Worm (Caenorhabditis elegans) whole organism, early embryonic: ENCODE data around the gene Y47D3B.3.
A peak's percentile ranks its signal among the peaks of the same experiment; 100 is the strongest.

Experiments used
- B0310.2 ChIP-seq: sonication (generic microtip); optimal IDR thresholded peaks from 2 replicates; lab custom pipeline; 2016; ENCODE audit warnings: mild to moderate bottlenecking, missing genetic modification characterization, missing compliant biosample characterization
- F13C5.2 ChIP-seq: sonication (generic microtip); optimal IDR thresholded peaks from 2 replicates; lab custom pipeline; 2017; ENCODE audit warnings: mild to moderate bottlenecking, missing genetic modification characterization, inconsistent platforms, missing compliant biosample characterization
- aly-1 ChIP-seq: sonication (generic microtip); optimal IDR thresholded peaks from 2 replicates; lab custom pipeline; 2016; ENCODE audit warnings: missing genetic modification characterization, missing compliant biosample characterization
- ama-1 ChIP-seq: fragments of 150-350 bp; optimal IDR thresholded peaks from 2 replicates; lab custom pipeline; 2014
- ceh-13 ChIP-seq: fragments of 200-800 bp; sonication (Bioruptor generic); optimal IDR thresholded peaks from 2 replicates; lab custom pipeline; 2018; ENCODE audit warnings: mild to moderate bottlenecking, missing genetic modification characterization, missing compliant biosample characterization
- ceh-36 ChIP-seq: sonication (generic microtip); optimal IDR thresholded peaks from 2 replicates; lab custom pipeline; 2016; ENCODE audit warnings: missing genetic modification characterization, inconsistent platforms, missing compliant biosample characterization
- ets-7 ChIP-seq: sonication (generic microtip); optimal IDR thresholded peaks from 2 replicates; lab custom pipeline; 2016; ENCODE audit warnings: missing genotype, missing genetic modification characterization, missing compliant biosample characterization
- flt-1 ChIP-seq: fragments of 200-800 bp; sonication (Bioruptor generic); IDR thresholded peaks from 2 replicates; pipeline ENCODE4 v1.3.6; 2022; ENCODE audit warnings: missing genetic modification characterization, missing compliant biosample characterization
- hmbx-1 ChIP-seq: sonication (generic microtip); optimal IDR thresholded peaks from 2 replicates; lab custom pipeline; 2016; ENCODE audit warnings: mild to moderate bottlenecking, missing genetic modification characterization, missing compliant biosample characterization
- hmg-4 ChIP-seq: fragments of 200-800 bp; sonication (Bioruptor generic); optimal IDR thresholded peaks from 2 replicates; lab custom pipeline; 2018; ENCODE audit warnings: mild to moderate bottlenecking, missing genetic modification characterization, missing compliant biosample characterization
- hnd-1 ChIP-seq: sonication (generic microtip); optimal IDR thresholded peaks from 2 replicates; lab custom pipeline; 2016; ENCODE audit warnings: missing genetic modification characterization, missing compliant biosample characterization
- pes-1 ChIP-seq: fragments of 200-800 bp; sonication (Bioruptor generic); IDR thresholded peaks from 2 replicates; pipeline ENCODE4 v1.3.6; 2022; ENCODE audit warnings: missing genetic modification reagents, missing genetic modification characterization, missing compliant biosample characterization
- scrt-1 ChIP-seq: fragments of 200-800 bp; sonication (Bioruptor generic); IDR thresholded peaks from 2 replicates; pipeline ENCODE4 v1.3.6; 2022; ENCODE audit warnings: missing genetic modification characterization, missing compliant biosample characterization
- sea-1 ChIP-seq: fragments of 200-800 bp; sonication (Bioruptor generic); conservative IDR thresholded peaks from 2 replicates; pipeline ENCODE4 v1.3.6; 2022; ENCODE audit warnings: missing genetic modification characterization, missing compliant biosample characterization
- tbx-11 ChIP-seq: fragments of 200-800 bp; sonication (Bioruptor generic); IDR thresholded peaks from 2 replicates; pipeline ENCODE4 v1.3.6; 2022; ENCODE audit warnings: missing genetic modification characterization, missing compliant biosample characterization
- tbx-37 ChIP-seq: fragments of 200-800 bp; sonication (Bioruptor generic); conservative IDR thresholded peaks from 2 replicates; pipeline ENCODE4 v1.3.6; 2022; ENCODE audit warnings: missing genetic modification reagents, missing genetic modification characterization, missing compliant biosample characterization
- tra-4 ChIP-seq: sonication (generic microtip); optimal IDR thresholded peaks from 2 replicates; lab custom pipeline; 2017; ENCODE audit warnings: missing genetic modification characterization, missing compliant biosample characterization

The Y47D3B.3 gene

DNA sequence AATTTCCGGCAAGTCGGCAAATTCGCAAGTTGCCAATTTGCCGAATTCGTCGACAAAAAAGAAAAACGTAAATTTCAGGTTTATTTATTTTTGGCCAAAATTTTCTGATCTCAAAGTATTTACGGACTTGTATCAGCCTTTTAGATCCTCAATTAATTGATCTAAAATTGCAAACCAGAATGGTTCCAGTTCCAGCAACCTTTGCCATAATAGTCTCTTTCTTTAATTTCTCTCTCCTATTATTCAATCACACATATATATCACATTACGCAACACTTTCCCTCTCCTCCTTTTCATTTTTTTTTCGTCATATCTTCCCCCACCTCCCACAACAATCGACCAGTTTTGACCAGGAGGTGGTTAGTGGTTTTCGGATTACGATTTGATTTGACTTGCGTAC, at the start of gene Y47D3B.3:
Gene Y47D3B.3 (plus strand): TSS at position 301 of the 400 bp plus-strand sequence.
- TF ChIP-seq hmbx-1 (tag; lab: Kevin White, UChicago) (no peak), tbx-11 (no peak), F13C5.2 (tag; lab: Kevin White, UChicago) (no peak), tbx-37 (GFP tag; lab: Robert Waterston, UW) (no peak), pes-1 (GFP tag; lab: Robert Waterston, UW) (no peak)

DNA sequence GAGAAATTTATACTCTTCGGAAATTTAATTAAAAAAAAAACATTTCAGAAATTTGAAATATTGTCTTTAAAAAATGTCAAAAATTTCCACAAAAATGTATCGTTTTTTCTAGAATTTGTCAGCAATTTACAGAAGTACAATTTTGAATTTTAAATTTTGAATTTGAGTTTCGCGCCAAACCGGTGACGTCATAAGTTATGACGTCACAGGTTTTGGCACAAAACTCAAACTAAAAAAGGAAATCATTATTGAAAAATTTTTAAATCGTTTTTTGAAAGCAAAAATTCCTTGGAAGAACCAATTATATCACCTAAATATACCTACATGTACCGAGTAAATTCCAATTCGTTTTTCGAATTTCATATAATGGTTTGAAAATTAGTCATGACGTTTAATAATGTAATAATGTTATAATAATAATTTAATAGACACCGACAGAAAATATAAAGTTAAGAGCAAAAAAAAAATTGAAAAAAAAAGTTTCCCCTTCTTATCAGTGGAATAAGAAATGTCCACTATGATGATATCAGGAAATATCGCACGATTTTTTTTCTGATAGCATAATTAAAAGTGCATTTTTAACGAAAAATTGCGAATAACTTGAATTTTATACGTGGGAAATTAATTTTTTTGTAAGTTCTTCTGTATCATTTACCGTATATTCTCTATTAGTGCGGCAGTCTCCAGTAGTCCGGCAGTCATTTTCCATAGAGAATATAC, 47.3 kb upstream of the Y47D3B.3 start:
- no peak for TF ChIP-seq sea-1 (GFP tag; lab: Robert Waterston, UW)
- no peak for TF ChIP-seq tbx-11
- TF ChIP-seq hmbx-1 (tag; lab: Kevin White, UChicago) = no peak
- TF ChIP-seq pes-1 (GFP tag; lab: Robert Waterston, UW) = no peak
- TF ChIP-seq hnd-1 = no peak
- no peak for TF ChIP-seq aly-1 (tag; lab: Kevin White, UChicago)
- TF ChIP-seq ama-1 (lab: Kevin White, UChicago) = no peak
- no peak for TF ChIP-seq ceh-36 (tag; lab: Kevin White, UChicago)
- no peak for TF ChIP-seq flt-1 (GFP tag; lab: Robert Waterston, UW)
- TF ChIP-seq hmg-4 = no peak
- no peak for TF ChIP-seq tbx-37 (GFP tag; lab: Robert Waterston, UW)

ce11 chrIII:11352840-11353239, 44.8 kb upstream of the Y47D3B.3 start:
- TF ChIP-seq flt-1 (GFP tag; lab: Robert Waterston, UW) = peak; percentile 45; the same call in 1 of the 2 replicates
- peak; percentile 57; the same call in 1 of the 2 replicates for TF ChIP-seq tbx-11
- no peak for TF ChIP-seq sea-1 (GFP tag; lab: Robert Waterston, UW)
- TF ChIP-seq tbx-37 (GFP tag; lab: Robert Waterston, UW) = no peak
- TF ChIP-seq ceh-13 (GFP tag; lab: Kevin White, UChicago) = no peak
- TF ChIP-seq ceh-36 (tag; lab: Kevin White, UChicago) = no peak
- TF ChIP-seq F13C5.2 (tag; lab: Kevin White, UChicago) = no peak
- no peak for TF ChIP-seq scrt-1 (GFP tag; lab: Robert Waterston, UW)
- TF ChIP-seq tra-4 = no peak
- TF ChIP-seq hmbx-1 (tag; lab: Kevin White, UChicago) = no peak
- no peak for TF ChIP-seq hmg-4
- TF ChIP-seq ets-7 (tag; lab: Kevin White, UChicago) = no peak
- TF ChIP-seq ama-1 (lab: Kevin White, UChicago) = no peak
- no peak for TF ChIP-seq aly-1 (tag; lab: Kevin White, UChicago)
- peak; percentile 63 for TF ChIP-seq pes-1 (GFP tag; lab: Robert Waterston, UW)
- no peak for TF ChIP-seq hnd-1
- no peak for TF ChIP-seq B0310.2

- TF ChIP-seq ceh-36 (tag; lab: Kevin White, UChicago) = no peak
- TF ChIP-seq flt-1 (GFP tag; lab: Robert Waterston, UW) = 0 out of 2 replicates have a peak, but pooled peaks have one; percentile 8
- TF ChIP-seq tra-4 = no peak
- TF ChIP-seq tbx-37 (GFP tag; lab: Robert Waterston, UW) = 0 out of 2 replicates have a peak, but pooled peaks have one; percentile 41
- TF ChIP-seq pes-1 (GFP tag; lab: Robert Waterston, UW) = peak; percentile 66; the same call in 1 of the 2 replicates
- TF ChIP-seq tbx-11 = peak; percentile 17; the same call in 1 of the 2 replicates
Measured at ce11 chrIII:11353499-11353898, 44.1 kb upstream of the Y47D3B.3 start.

- TF ChIP-seq scrt-1 (GFP tag; lab: Robert Waterston, UW) = no peak
- TF ChIP-seq flt-1 (GFP tag; lab: Robert Waterston, UW) = no peak
- TF ChIP-seq F13C5.2 (tag; lab: Kevin White, UChicago) = no peak
- TF ChIP-seq sea-1 (GFP tag; lab: Robert Waterston, UW) = no peak
- TF ChIP-seq ceh-13 (GFP tag; lab: Kevin White, UChicago) = no peak
- TF ChIP-seq B0310.2 = no peak
Measured at ce11 chrIII:11355758-11356323, 41.8 kb upstream of the Y47D3B.3 start.

ce11 chrIII:11357418-11357817, 40.2 kb upstream of the Y47D3B.3 start:
- TF ChIP-seq ama-1 (lab: Kevin White, UChicago) = no peak
- TF ChIP-seq tra-4 = no peak
- TF ChIP-seq sea-1 (GFP tag; lab: Robert Waterston, UW) = no peak
- TF ChIP-seq aly-1 (tag; lab: Kevin White, UChicago) = no peak

DNA sequence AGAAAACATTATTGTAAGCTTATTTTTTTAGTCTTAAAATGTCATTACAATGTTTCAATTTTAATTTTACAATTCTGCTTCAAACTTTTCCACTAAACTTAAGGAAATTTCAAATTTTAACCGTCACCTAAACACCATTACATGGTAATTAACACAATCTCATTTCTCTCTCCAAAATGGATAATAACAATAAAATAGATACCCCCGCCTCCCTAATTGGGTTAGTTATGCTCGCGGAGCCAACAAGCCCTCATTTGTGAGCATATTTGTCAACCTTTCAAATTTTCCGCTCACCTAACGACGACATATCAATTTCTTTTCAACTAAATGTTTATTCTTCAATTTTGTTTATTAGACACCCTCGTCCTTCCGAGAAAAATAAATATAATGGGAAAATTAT, 39.3 kb upstream of the Y47D3B.3 start:
- TF ChIP-seq ama-1 (lab: Kevin White, UChicago) = no peak
- TF ChIP-seq tbx-11 = no peak
- TF ChIP-seq tbx-37 (GFP tag; lab: Robert Waterston, UW) = no peak
- no peak for TF ChIP-seq F13C5.2 (tag; lab: Kevin White, UChicago)
- no peak for TF ChIP-seq pes-1 (GFP tag; lab: Robert Waterston, UW)
- TF ChIP-seq aly-1 (tag; lab: Kevin White, UChicago) = no peak

DNA sequence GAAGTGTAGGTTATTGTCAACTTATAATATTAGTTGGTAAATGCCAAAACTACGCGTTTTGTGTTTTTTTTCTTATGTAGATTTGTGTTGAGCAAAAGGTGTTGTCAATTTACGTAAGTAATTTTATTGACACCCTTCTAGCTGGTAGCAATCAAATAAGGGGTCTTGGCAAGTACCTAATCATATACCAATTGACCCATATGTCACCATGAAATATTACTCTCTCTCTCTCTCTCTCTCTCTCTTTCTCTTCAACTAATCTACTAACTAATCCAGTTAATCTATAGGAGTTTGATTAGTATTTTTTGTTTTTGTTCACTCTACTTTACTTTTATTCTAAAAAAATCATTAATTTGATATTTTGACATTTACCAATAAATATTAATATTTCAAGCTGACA, 38.2 kb upstream of the Y47D3B.3 start:
- no peak for TF ChIP-seq ets-7 (tag; lab: Kevin White, UChicago)
- TF ChIP-seq F13C5.2 (tag; lab: Kevin White, UChicago) = no peak
- TF ChIP-seq ceh-36 (tag; lab: Kevin White, UChicago) = no peak
- TF ChIP-seq tra-4 = no peak
- no peak for TF ChIP-seq tbx-11
- no peak for TF ChIP-seq pes-1 (GFP tag; lab: Robert Waterston, UW)
- TF ChIP-seq tbx-37 (GFP tag; lab: Robert Waterston, UW) = no peak
- no peak for TF ChIP-seq hmg-4
- TF ChIP-seq aly-1 (tag; lab: Kevin White, UChicago) = no peak
- no peak for TF ChIP-seq ceh-13 (GFP tag; lab: Kevin White, UChicago)
